Comparison of ENCODE assay signal across 5 worm cellular contexts in genomic region chrX:8022728-8023127, ce11.
TF ChIP-seq lines count a peak whose summit lies in the region.

No protein-coding gene starts in this region.

TF ChIP-seq in whole organism, L1 larva, 84 proteins besides CTCF, POLR2A, EP300 and RAD21:
- TF ChIP-seq tbx-2 (tag; optimal IDR thresholded peaks at IDR 0.05; lab: Kevin White, UChicago) = no peak
- peak; percentile 80 for TF ChIP-seq elt-2 (tag; optimal IDR thresholded peaks at IDR 0.05; lab: Kevin White, UChicago)
- peak; percentile 23 for TF ChIP-seq jun-1 (tag; optimal IDR thresholded peaks at IDR 0.05; lab: Kevin White, UChicago)
- TF ChIP-seq lin-35 (GFP tag; optimal IDR thresholded peaks at IDR 0.05; lab: Kevin White, UChicago) = peak in 1 of 2 experiments; percentile 60
- TF ChIP-seq isw-1 (GFP tag; IDR thresholded peaks at IDR 0.05; lab: Robert Waterston, UW) = no peak
- peak; percentile 6 for TF ChIP-seq nhr-90 (tag; optimal IDR thresholded peaks at IDR 0.05; lab: Kevin White, UChicago; ENCODE audit: poor library complexity)
- TF ChIP-seq nhr-71 (tag; optimal IDR thresholded peaks at IDR 0.05; lab: Kevin White, UChicago) = peak; percentile 4
- TF ChIP-seq mdl-1 (tag; optimal IDR thresholded peaks at IDR 0.05; lab: Kevin White, UChicago) = peak in 1 of 2 experiments; percentile 60
- no peak for TF ChIP-seq egl-27 (tag; optimal IDR thresholded peaks at IDR 0.05; lab: Kevin White, UChicago)
- no peak for TF ChIP-seq nhr-28 (tag; optimal IDR thresholded peaks at IDR 0.05; lab: Kevin White, UChicago)
- TF ChIP-seq zag-1 (tag; optimal IDR thresholded peaks at IDR 0.05; lab: Kevin White, UChicago) = no peak

TF ChIP-seq in whole organism, L2 larva, 48 proteins besides CTCF, POLR2A, EP300 and RAD21:
- peak; percentile 61 for TF ChIP-seq nhr-129 (tag; optimal IDR thresholded peaks at IDR 0.05; lab: Kevin White, UChicago)
- no peak for TF ChIP-seq ZK546.5 (tag; optimal IDR thresholded peaks at IDR 0.05; lab: Kevin White, UChicago)
- no peak for TF ChIP-seq egl-27 (tag; optimal IDR thresholded peaks at IDR 0.05; lab: Kevin White, UChicago)
- TF ChIP-seq crh-2 (tag; optimal IDR thresholded peaks at IDR 0.05; lab: Kevin White, UChicago) = peak; percentile 56
- no peak for TF ChIP-seq lsy-2 (tag; optimal IDR thresholded peaks at IDR 0.05; lab: Kevin White, UChicago)
- TF ChIP-seq sma-9 (GFP tag; optimal IDR thresholded peaks at IDR 0.05; lab: Kevin White, UChicago) = peak; percentile 53
- TF ChIP-seq sma-9 (tag; optimal IDR thresholded peaks at IDR 0.05; lab: Kevin White, UChicago) = no peak
- no peak for TF ChIP-seq elt-3 (tag; optimal IDR thresholded peaks at IDR 0.05; lab: Kevin White, UChicago)
- no peak for TF ChIP-seq nhr-6 (tag; optimal IDR thresholded peaks at IDR 0.05; lab: Kevin White, UChicago)
- TF ChIP-seq mdl-1 (tag; optimal IDR thresholded peaks at IDR 0.05; lab: Kevin White, UChicago) = peak in 1 of 2 experiments; percentile 42
- no peak for TF ChIP-seq skn-1 (tag; optimal IDR thresholded peaks at IDR 0.05; lab: Kevin White, UChicago)
- peak; percentile 2 for TF ChIP-seq gmeb-1 (tag; optimal IDR thresholded peaks at IDR 0.05; lab: Kevin White, UChicago)
- no peak for TF ChIP-seq nhr-77 (tag; optimal IDR thresholded peaks at IDR 0.05; lab: Kevin White, UChicago)
- TF ChIP-seq fos-1 (tag; optimal IDR thresholded peaks at IDR 0.05; lab: Kevin White, UChicago) = peak; percentile 30
- no peak for TF ChIP-seq dmd-4 (tag; optimal IDR thresholded peaks at IDR 0.05; lab: Kevin White, UChicago)
- TF ChIP-seq lin-13 (GFP tag; optimal IDR thresholded peaks at IDR 0.05; lab: Kevin White, UChicago) = no peak

TF ChIP-seq in whole organism, L3 larva, 47 proteins besides CTCF, POLR2A, EP300 and RAD21:
- peak; percentile 79 for TF ChIP-seq pqm-1 (tag; optimal IDR thresholded peaks at IDR 0.05; lab: Kevin White, UChicago)
- TF ChIP-seq jun-1 (tag; optimal IDR thresholded peaks at IDR 0.05; lab: Kevin White, UChicago) = peak; percentile 73
- TF ChIP-seq pha-4 (tag; optimal IDR thresholded peaks at IDR 0.05; lab: Kevin White, UChicago) = peak; percentile 54
- no peak for TF ChIP-seq mdl-1 (tag; optimal IDR thresholded peaks at IDR 0.05; lab: Kevin White, UChicago)
- no peak for TF ChIP-seq fos-1 (tag; optimal IDR thresholded peaks at IDR 0.05; lab: Kevin White, UChicago)
- TF ChIP-seq elt-2 (tag; optimal IDR thresholded peaks at IDR 0.05; lab: Kevin White, UChicago) = peak; percentile 86
- TF ChIP-seq ceh-28 (tag; optimal IDR thresholded peaks at IDR 0.05; lab: Kevin White, UChicago) = no peak

TF ChIP-seq in whole organism, L4 larva, 104 proteins besides CTCF, POLR2A, EP300 and RAD21 (continues in another document):
- peak; percentile 74 for TF ChIP-seq nhr-77 (tag; optimal IDR thresholded peaks at IDR 0.05; lab: Kevin White, UChicago)
- peak; percentile 48 for TF ChIP-seq mxl-3 (GFP tag; optimal IDR thresholded peaks at IDR 0.05; lab: Kevin White, UChicago)
- no peak for TF ChIP-seq ama-1 (optimal IDR thresholded peaks at IDR 0.05; lab: Kevin White, UChicago)
- no peak for TF ChIP-seq nhr-11 (tag; optimal IDR thresholded peaks at IDR 0.05; lab: Kevin White, UChicago)
- TF ChIP-seq aly-2 (tag; optimal IDR thresholded peaks at IDR 0.05; lab: Kevin White, UChicago) = no peak
- TF ChIP-seq unc-130 (GFP tag; optimal IDR thresholded peaks at IDR 0.05; lab: Kevin White, UChicago) = no peak
- no peak for TF ChIP-seq nhr-41 (GFP tag; IDR thresholded peaks at IDR 0.05; lab: Robert Waterston, UW)
- no peak for TF ChIP-seq zip-2 (tag; optimal IDR thresholded peaks at IDR 0.05; lab: Kevin White, UChicago)
- no peak for TF ChIP-seq ztf-7 (tag; optimal IDR thresholded peaks at IDR 0.05; lab: Kevin White, UChicago)
- TF ChIP-seq fos-1 (tag; optimal IDR thresholded peaks at IDR 0.05; lab: Kevin White, UChicago) = no peak
- no peak for TF ChIP-seq T20F7.1 (GFP tag; optimal IDR thresholded peaks at IDR 0.05; lab: Kevin White, UChicago)
- no peak for TF ChIP-seq cey-2 (tag; optimal IDR thresholded peaks at IDR 0.05; lab: Kevin White, UChicago; ENCODE audit: borderline replicate concordance, insufficient read depth)
- peak; percentile 52 for TF ChIP-seq hlh-30 (tag; optimal IDR thresholded peaks at IDR 0.05; lab: Kevin White, UChicago; ENCODE audit: insufficient read depth)
- TF ChIP-seq jun-1 (tag; optimal IDR thresholded peaks at IDR 0.05; lab: Kevin White, UChicago) = no peak
- no peak for TF ChIP-seq tag-97 (GFP tag; IDR thresholded peaks at IDR 0.05; lab: Robert Waterston, UW)
- no peak for TF ChIP-seq ZK337.2 (GFP tag; IDR thresholded peaks at IDR 0.05; lab: Robert Waterston, UW)
- no peak for TF ChIP-seq dpl-1 (GFP tag; optimal IDR thresholded peaks at IDR 0.05; lab: Kevin White, UChicago)
- TF ChIP-seq mdt-29 (GFP tag; IDR thresholded peaks at IDR 0.05; lab: Robert Waterston, UW) = 0 out of 2 replicates have a peak, but pooled peaks have one; percentile 37
- TF ChIP-seq zfp-2 (tag; optimal IDR thresholded peaks at IDR 0.05; lab: Kevin White, UChicago) = no peak
- TF ChIP-seq Y48G9A.11 (GFP tag; IDR thresholded peaks at IDR 0.05; lab: Robert Waterston, UW) = no peak
- no peak for TF ChIP-seq ceh-32 (tag; optimal IDR thresholded peaks at IDR 0.05; lab: Kevin White, UChicago; ENCODE audit: poor library complexity)
- TF ChIP-seq mes-2 (tag; optimal IDR thresholded peaks at IDR 0.05; lab: Kevin White, UChicago; ENCODE audit: poor library complexity, severe bottlenecking) = peak; percentile 47
- no peak for TF ChIP-seq madf-9 (GFP tag; conservative IDR thresholded peaks at IDR 0.05; lab: Robert Waterston, UW)
- TF ChIP-seq dmd-6 (GFP tag; IDR thresholded peaks at IDR 0.05; lab: Robert Waterston, UW) = peak; percentile 79
- TF ChIP-seq nhr-237 (tag; optimal IDR thresholded peaks at IDR 0.05; lab: Kevin White, UChicago) = no peak
- TF ChIP-seq dve-1 (tag; optimal IDR thresholded peaks at IDR 0.05; lab: Kevin White, UChicago; ENCODE audit: insufficient read depth) = peak; percentile 82
- TF ChIP-seq ceh-44 (GFP tag; IDR thresholded peaks at IDR 0.05; lab: Robert Waterston, UW) = no peak
- TF ChIP-seq daf-19 (GFP tag; conservative IDR thresholded peaks at IDR 0.05; lab: Robert Waterston, UW) = no peak
- no peak for TF ChIP-seq lin-15B (tag; optimal IDR thresholded peaks at IDR 0.05; lab: Kevin White, UChicago)
- TF ChIP-seq mdl-1 (tag; optimal IDR thresholded peaks at IDR 0.05; lab: Kevin White, UChicago) = peak in 1 of 2 experiments; percentile 75
- peak; percentile 86 for TF ChIP-seq hlh-11 (tag; optimal IDR thresholded peaks at IDR 0.05; lab: Kevin White, UChicago)

TF ChIP-seq in whole organism, young adult, 124 proteins besides CTCF, POLR2A, EP300 and RAD21 (continues in another document):
- TF ChIP-seq dox-1 (GFP tag; IDR thresholded peaks at IDR 0.05; lab: Robert Waterston, UW) (0 out of 2 replicates have a peak, but pooled peaks have one; percentile 35), ztf-3 (GFP tag; optimal IDR thresholded peaks at IDR 0.05; lab: Kevin White, UChicago) (no peak), tbp1 (GFP tag; optimal IDR thresholded peaks at IDR 0.05; lab: Kevin White, UChicago) (peak; percentile 10), Y67H2A.10 (GFP tag; conservative IDR thresholded peaks at IDR 0.05; lab: Robert Waterston, UW) (no peak), nhr-120 (GFP tag; IDR thresholded peaks at IDR 0.05; lab: Robert Waterston, UW) (no peak), hsf-1 (GFP tag; IDR thresholded peaks at IDR 0.05; lab: Robert Waterston, UW) (no peak), ceh-58 (GFP tag; IDR thresholded peaks at IDR 0.05; lab: Robert Waterston, UW) (no peak), madf-3 (GFP tag; IDR thresholded peaks at IDR 0.05; lab: Robert Waterston, UW) (no peak), repo-1 (tag; optimal IDR thresholded peaks at IDR 0.05; lab: Kevin White, UChicago) (peak; percentile 3), nhr-27 (tag; optimal IDR thresholded peaks at IDR 0.05; lab: Kevin White, UChicago) (no peak), nfya-2 (GFP tag; IDR thresholded peaks at IDR 0.05; lab: Robert Waterston, UW) (no peak), ztf-22 (GFP tag; optimal IDR thresholded peaks at IDR 0.05; lab: Kevin White, UChicago) (peak; percentile 55), fkh-3 (tag; optimal IDR thresholded peaks at IDR 0.05; lab: Kevin White, UChicago) (no peak), athp-1 (tag; optimal IDR thresholded peaks at IDR 0.05; lab: Kevin White, UChicago) (no peak), pbrm-1 (GFP tag; IDR thresholded peaks at IDR 0.05; lab: Robert Waterston, UW) (0 out of 2 replicates have a peak, but pooled peaks have one; percentile 10), nfyb-1 (GFP tag; IDR thresholded peaks at IDR 0.05; lab: Robert Waterston, UW) (peak; percentile 64; the same call in 1 of the 2 replicates), lag-1 (GFP tag; IDR thresholded peaks at IDR 0.05; lab: Robert Waterston, UW) (no peak), atf-7 (tag; optimal IDR thresholded peaks at IDR 0.05; lab: Kevin White, UChicago) (peak; percentile 38), gei-17 (GFP tag; optimal IDR thresholded peaks at IDR 0.05; lab: Kevin White, UChicago) (no peak), egl-44 (GFP tag; IDR thresholded peaks at IDR 0.05; lab: Robert Waterston, UW) (peak; percentile 38; the same call in 1 of the 2 replicates), pha-4 (tag; optimal IDR thresholded peaks at IDR 0.05; lab: Kevin White, UChicago) (peak; percentile 90), unc-62 (GFP tag; optimal IDR thresholded peaks at IDR 0.05; lab: Kevin White, UChicago) (no peak), egl-18 (GFP tag; IDR thresholded peaks at IDR 0.05; lab: Robert Waterston, UW) (no peak), D2030.7 (GFP tag; IDR thresholded peaks at IDR 0.05; lab: Robert Waterston, UW) (no peak), Y95B8A.8 (GFP tag; IDR thresholded peaks at IDR 0.05; lab: Robert Waterston, UW) (0 out of 2 replicates have a peak, but pooled peaks have one; percentile 5), mel-28 (tag; optimal IDR thresholded peaks at IDR 0.05; lab: Kevin White, UChicago; ENCODE audit: borderline replicate concordance) (no peak), mcd-1 (GFP tag; IDR thresholded peaks at IDR 0.05; lab: Robert Waterston, UW) (no peak), attf-3 (GFP tag; conservative IDR thresholded peaks at IDR 0.05; lab: Robert Waterston, UW) (no peak), Y56A3A.18 (GFP tag; IDR thresholded peaks at IDR 0.05; lab: Robert Waterston, UW) (no peak), sptf-2 (GFP tag; optimal IDR thresholded peaks at IDR 0.05; lab: Kevin White, UChicago) (no peak), nhr-90 (tag; optimal IDR thresholded peaks at IDR 0.05; lab: Kevin White, UChicago) (peak; percentile 42), T07F8.4 (tag; optimal IDR thresholded peaks at IDR 0.05; lab: Kevin White, UChicago) (no peak), tlf-1 (GFP tag; optimal IDR thresholded peaks at IDR 0.05; lab: Kevin White, UChicago) (peak; percentile 37), cebp-1 (GFP tag; IDR thresholded peaks at IDR 0.05; lab: Robert Waterston, UW) (no peak), cebp-1 (tag; optimal IDR thresholded peaks at IDR 0.05; lab: Kevin White, UChicago) (peak; percentile 59), nhr-80 (tag; optimal IDR thresholded peaks at IDR 0.05; lab: Kevin White, UChicago) (peak; percentile 73)
